Worm (Caenorhabditis elegans): ENCODE measurements around the gene F22B5.10.

DNA sequence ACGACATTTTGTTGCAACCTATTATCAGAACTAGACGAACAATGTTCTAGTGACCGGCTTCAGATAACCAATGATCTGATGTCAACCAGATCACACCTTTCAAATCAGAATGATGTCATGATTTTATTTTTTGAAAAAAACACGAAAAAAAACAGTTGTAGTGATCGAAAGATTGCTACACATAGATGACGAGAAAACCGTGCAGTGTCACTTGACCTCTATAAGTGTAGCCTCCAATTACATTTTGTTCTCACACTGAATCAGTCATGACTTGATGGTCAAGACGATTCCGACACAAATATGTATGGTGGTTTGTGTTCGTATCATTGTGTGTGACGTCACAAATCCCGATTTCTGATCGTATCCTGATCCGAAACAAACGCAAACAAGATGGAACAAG is 26.9 kb upstream of the F22B5.10 start:
- no peak for TF ChIP-seq ama-1 (optimal IDR thresholded peaks at IDR 0.05)
- TF ChIP-seq pes-1 (GFP tag; IDR thresholded peaks at IDR 0.05), result no peak
- TF ChIP-seq hmbx-1 (tag; optimal IDR thresholded peaks at IDR 0.05), result no peak
- no peak for TF ChIP-seq tbx-11 (GFP tag; IDR thresholded peaks at IDR 0.05)
- TF ChIP-seq ets-7 (tag; optimal IDR thresholded peaks at IDR 0.05), result no peak
- no peak for TF ChIP-seq tra-4 (tag; optimal IDR thresholded peaks at IDR 0.05)
- no peak for TF ChIP-seq B0310.2 (tag; optimal IDR thresholded peaks at IDR 0.05)
- TF ChIP-seq hnd-1 (tag; optimal IDR thresholded peaks at IDR 0.05), result no peak
- no peak for TF ChIP-seq ceh-36 (tag; optimal IDR thresholded peaks at IDR 0.05)

All from whole organism, early embryonic.